Fruit fly (Drosophila melanogaster): ENCODE measurements around the gene Pcp.

DNA sequence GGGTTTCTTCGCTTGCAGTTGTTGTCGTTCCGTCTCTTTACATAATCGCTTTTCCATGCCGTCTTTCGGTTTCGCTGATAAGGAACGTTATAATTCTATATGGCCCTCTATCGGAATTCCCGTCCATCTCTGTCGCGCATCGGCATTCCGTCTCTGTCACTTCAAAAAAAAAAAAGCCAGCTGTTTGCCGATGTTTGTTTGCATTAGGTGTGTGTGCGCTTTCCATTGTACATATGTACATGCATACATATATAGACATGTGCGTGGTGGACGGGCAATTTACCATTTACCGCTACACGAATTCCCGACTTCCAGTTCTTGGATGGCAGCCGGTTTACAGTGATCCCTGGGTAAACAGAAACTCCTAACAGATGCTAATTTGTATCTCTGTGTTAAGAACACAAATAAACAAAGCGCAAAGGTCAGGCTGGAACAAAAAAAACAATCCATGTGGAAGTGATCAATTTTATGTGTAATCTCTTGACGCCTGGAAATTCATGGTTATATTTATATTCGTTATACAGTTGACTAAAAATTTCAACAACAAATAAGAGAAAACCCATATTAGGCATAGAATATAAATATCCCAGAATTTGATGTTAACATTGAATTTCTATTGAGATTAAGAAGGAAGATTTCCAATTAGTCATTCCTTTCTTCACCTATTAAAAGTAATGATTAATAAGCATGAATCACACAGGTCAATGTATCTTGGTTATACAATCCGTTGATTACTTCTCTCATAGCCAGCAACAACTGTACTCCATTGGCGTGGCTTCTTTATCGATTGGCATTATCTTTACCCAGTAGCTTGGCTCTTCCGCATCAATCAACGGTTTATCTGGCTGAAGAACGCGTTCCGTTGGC lies 21.8 kb downstream of the Pcp start:
- TF ChIP-seq psq (optimal IDR thresholded peaks at IDR 0.05) (no peak), EcR (GFP tag; optimal IDR thresholded peaks at IDR 0.05) (no peak)

Data from whole organism.